Worm (Caenorhabditis elegans): ENCODE results near the gene Y75B8A.31.

- TF ChIP-seq F13C5.2 (tag; optimal IDR thresholded peaks at IDR 0.05), result no peak
- TF ChIP-seq ets-7 (tag; optimal IDR thresholded peaks at IDR 0.05), result no peak
- no peak for TF ChIP-seq ama-1 (optimal IDR thresholded peaks at IDR 0.05)
- TF ChIP-seq tra-4 (tag; optimal IDR thresholded peaks at IDR 0.05), result no peak
- TF ChIP-seq hnd-1 (tag; optimal IDR thresholded peaks at IDR 0.05), result no peak
- TF ChIP-seq hmg-4 (GFP tag; optimal IDR thresholded peaks at IDR 0.05), result no peak
- TF ChIP-seq pes-1 (GFP tag; IDR thresholded peaks at IDR 0.05), result no peak
Observed at ce11 chrIII:12388106-12388505, 36.7 kb downstream of the Y75B8A.31 start.
